Worm (Caenorhabditis elegans) whole organism, L2 larva: Measurements from ENCODE around the gene gta-1.

Experiments
- C34F6.9 ChIP-seq: fragments of 150-350 bp; optimal IDR thresholded peaks from 2 replicates; lab custom pipeline; 2014; ENCODE audit warnings: missing biosample characterization, missing genetic modification characterization
- R02D3.7 ChIP-seq: fragments of 150-350 bp; optimal IDR thresholded peaks from 2 replicates; lab custom pipeline; 2014; ENCODE audit warnings: missing biosample characterization, missing genetic modification characterization
- ZK546.5 ChIP-seq: sonication (generic microtip); optimal IDR thresholded peaks from 2 replicates; lab custom pipeline; 2017; ENCODE audit warnings: missing biosample characterization, missing genetic modification characterization
- ama-1 ChIP-seq: fragments of 150-350 bp; optimal IDR thresholded peaks from 2 replicates; lab custom pipeline; 2018; ENCODE audit warnings: inconsistent platforms
- dmd-4 ChIP-seq: sonication (generic microtip); optimal IDR thresholded peaks from 2 replicates; lab custom pipeline; 2017; ENCODE audit warnings: missing biosample characterization, missing genetic modification characterization
- skn-1 ChIP-seq: sonication (generic microtip); optimal IDR thresholded peaks from 2 replicates; lab custom pipeline; 2017; ENCODE audit warnings: missing biosample characterization, missing genetic modification characterization

ce11 chrIV:10141930-10142505 lies 38.4 kb upstream of the gta-1 start, which contains the start of the genes gst-2, gst-4 and dhs-12:
- TF ChIP-seq dmd-4 (tag; lab: Kevin White, UChicago), result no peak
- no peak for TF ChIP-seq ama-1 (lab: Kevin White, UChicago)
- peak; percentile 93 for TF ChIP-seq skn-1 (tag; lab: Kevin White, UChicago)
- no peak for TF ChIP-seq ZK546.5 (tag; lab: Kevin White, UChicago)
- no peak for TF ChIP-seq R02D3.7 (tag; lab: Kevin White, UChicago)
- TF ChIP-seq C34F6.9 (tag; lab: Kevin White, UChicago), result no peak
